Worm (Caenorhabditis elegans) whole organism, L1 larva: ENCODE measurements around the gene T08D10.5.

ENCODE experiments used
- F16B12.6 ChIP-seq: fragments of 150-350 bp; optimal IDR thresholded peaks from 2 replicates; lab custom pipeline; 2014; ENCODE audit warnings: missing biosample characterization, missing genetic modification characterization
- alr-1 ChIP-seq: fragments of 200-800 bp; sonication (Bioruptor generic); optimal IDR thresholded peaks from 2 replicates; lab custom pipeline; 2018; ENCODE audit warnings: borderline replicate concordance, mild to moderate bottlenecking, missing genetic modification characterization, missing compliant biosample characterization
- aly-2 ChIP-seq: fragments of 150-350 bp; optimal IDR thresholded peaks from 2 replicates; lab custom pipeline; 2014; ENCODE audit warnings: missing biosample characterization, missing genetic modification characterization
- blmp-1 ChIP-seq: fragments of 150-350 bp; optimal IDR thresholded peaks from 2 replicates; lab custom pipeline; 2014; ENCODE audit warnings: missing biosample characterization, missing genetic modification characterization
- ceh-63 ChIP-seq: fragments of 200-800 bp; sonication (Bioruptor generic); optimal IDR thresholded peaks from 2 replicates; lab custom pipeline; 2018; ENCODE audit warnings: mild to moderate bottlenecking, missing genetic modification characterization, missing compliant biosample characterization
- ceh-8 ChIP-seq: fragments of 200-800 bp; sonication (Bioruptor generic); optimal IDR thresholded peaks from 2 replicates; lab custom pipeline; 2018; ENCODE audit warnings: mild to moderate bottlenecking, missing genetic modification characterization, moderate library complexity, missing compliant biosample characterization
- ces-1 ChIP-seq: fragments of 150-350 bp; optimal IDR thresholded peaks from 2 replicates; lab custom pipeline; 2014; ENCODE audit warnings: missing biosample characterization, missing genetic modification reagents, missing genetic modification characterization
- dpl-1 ChIP-seq, 3 experiments: fragments of 150-350 bp in 2 of 3; sonication (generic microtip) in 1 of 3; optimal IDR thresholded peaks; 2 replicates each; lab custom pipeline; 2014 to 2017; ENCODE audit warnings: missing biosample characterization in 3 of 3, missing genetic modification characterization in 3 of 3, missing genetic modification reagents in 3 of 3
- dsc-1 ChIP-seq: sonication (generic microtip); optimal IDR thresholded peaks from 2 replicates; lab custom pipeline; 2016; ENCODE audit warnings: mild to moderate bottlenecking, missing genetic modification characterization, missing compliant biosample characterization
- efl-1 ChIP-seq, 4 experiments: fragments of 150-350 bp; optimal IDR thresholded peaks in 3 of 4; peaks in 1 of 4; 1 replicate in 1 of 4; 2 replicates in 3 of 4; lab custom pipeline; 2014; ENCODE audit warnings: missing biosample characterization in 2 of 4, missing genetic modification characterization in 2 of 4, missing genetic modification reagents in 2 of 4
- egl-13 ChIP-seq: sonication (generic microtip); optimal IDR thresholded peaks from 2 replicates; lab custom pipeline; 2016; ENCODE audit warnings: missing genotype, missing genetic modification reagents, missing genetic modification characterization, missing compliant biosample characterization
- egl-27 ChIP-seq, 2 experiments: fragments of 150-350 bp in 1 of 2; sonication (generic microtip); optimal IDR thresholded peaks; 3 replicates each; lab custom pipeline; 2017 to 2018; ENCODE audit warnings: missing biosample characterization in 2 of 2, missing genetic modification characterization in 2 of 2, missing genetic modification reagents in 2 of 2
- fkh-10 ChIP-seq: sonication (generic microtip); optimal IDR thresholded peaks from 2 replicates; lab custom pipeline; 2017; ENCODE audit warnings: missing biosample characterization, missing genetic modification reagents, missing genetic modification characterization
- fkh-4 ChIP-seq: sonication (generic microtip); optimal IDR thresholded peaks from 2 replicates; lab custom pipeline; 2016; ENCODE audit warnings: missing compliant biosample characterization, missing genetic modification characterization, borderline replicate concordance
- fkh-8 ChIP-seq: sonication (generic microtip); optimal IDR thresholded peaks from 2 replicates; lab custom pipeline; 2016; ENCODE audit warnings: mild to moderate bottlenecking, missing genetic modification characterization, missing compliant biosample characterization
- grh-1 ChIP-seq: fragments of 200-800 bp; sonication (Bioruptor generic); IDR thresholded peaks from 2 replicates; pipeline ENCODE4 v1.3.6; 2022; ENCODE audit warnings: missing genetic modification reagents, missing genetic modification characterization, missing compliant biosample characterization
- hlh-4 ChIP-seq: sonication (generic microtip); optimal IDR thresholded peaks from 2 replicates; lab custom pipeline; 2016; ENCODE audit warnings: mild to moderate bottlenecking, missing genetic modification characterization, missing compliant biosample characterization
- lin-13 ChIP-seq: fragments of 150-350 bp; optimal IDR thresholded peaks from 2 replicates; lab custom pipeline; 2014; ENCODE audit warnings: missing biosample characterization, missing genetic modification reagents, missing genetic modification characterization
- lin-14 ChIP-seq: fragments of 200-800 bp; sonication (Bioruptor generic); optimal IDR thresholded peaks from 2 replicates; lab custom pipeline; 2018; ENCODE audit warnings: mild to moderate bottlenecking, missing genetic modification characterization, moderate library complexity, missing compliant biosample characterization
- mab-9 ChIP-seq: fragments of 200-800 bp; sonication (Bioruptor generic); IDR thresholded peaks from 2 replicates; pipeline ENCODE4 v1.3.6; 2022; ENCODE audit warnings: missing genetic modification reagents, missing genetic modification characterization, missing compliant biosample characterization
- mef-2 ChIP-seq: fragments of 150-350 bp; optimal IDR thresholded peaks from 2 replicates; lab custom pipeline; 2014; ENCODE audit warnings: missing biosample characterization, missing genetic modification characterization
- mep-1 ChIP-seq: fragments of 150-350 bp; optimal IDR thresholded peaks from 2 replicates; lab custom pipeline; 2014; ENCODE audit warnings: missing biosample characterization, missing genetic modification characterization
- nhr-11 ChIP-seq: fragments of 150-350 bp; optimal IDR thresholded peaks from 2 replicates; lab custom pipeline; 2014; ENCODE audit warnings: missing biosample characterization, missing genetic modification characterization
- nhr-20 ChIP-seq: sonication (generic microtip); optimal IDR thresholded peaks from 2 replicates; lab custom pipeline; 2016; ENCODE audit warnings: mild to moderate bottlenecking, missing genetic modification characterization, missing compliant biosample characterization
- nhr-237 ChIP-seq: fragments of 150-350 bp; optimal IDR thresholded peaks from 2 replicates; lab custom pipeline; 2014; ENCODE audit warnings: missing biosample characterization, missing genetic modification characterization
- pag-3 ChIP-seq: sonication (generic microtip); optimal IDR thresholded peaks from 2 replicates; lab custom pipeline; 2017; ENCODE audit warnings: missing genetic modification characterization, mild to moderate bottlenecking, missing compliant biosample characterization, antibody characterized with exemption, borderline replicate concordance; ENCODE audit not compliant: insufficient read depth
- pax-3 ChIP-seq: fragments of 200-800 bp; sonication (Bioruptor generic); optimal IDR thresholded peaks from 2 replicates; lab custom pipeline; 2018; ENCODE audit warnings: mild to moderate bottlenecking, missing genetic modification characterization, moderate library complexity, missing compliant biosample characterization
- rnt-1 ChIP-seq: sonication (generic microtip); optimal IDR thresholded peaks from 2 replicates; lab custom pipeline; 2016; ENCODE audit warnings: mild to moderate bottlenecking, missing genetic modification characterization, moderate library complexity, missing compliant biosample characterization
- skn-1 ChIP-seq: fragments of 150-350 bp; optimal IDR thresholded peaks from 2 replicates; lab custom pipeline; 2014; ENCODE audit warnings: missing biosample characterization, missing genetic modification characterization
- snpc-4 ChIP-seq: fragments of 150-350 bp; optimal IDR thresholded peaks from 2 replicates; lab custom pipeline; 2014; ENCODE audit warnings: missing biosample characterization, missing genetic modification characterization
- snu-23 ChIP-seq: sonication (generic microtip); optimal IDR thresholded peaks from 2 replicates; lab custom pipeline; 2016; ENCODE audit warnings: missing genetic modification characterization, missing compliant biosample characterization
- sox-4 ChIP-seq: sonication (generic microtip); optimal IDR thresholded peaks from 2 replicates; lab custom pipeline; 2016; ENCODE audit warnings: missing genetic modification characterization, missing compliant biosample characterization
- tbx-2 ChIP-seq: sonication (generic microtip); optimal IDR thresholded peaks from 2 replicates; lab custom pipeline; 2016; ENCODE audit warnings: missing genetic modification characterization, missing compliant biosample characterization
- unc-30 ChIP-seq: sonication (generic microtip); optimal IDR thresholded peaks from 2 replicates; lab custom pipeline; 2017; ENCODE audit warnings: missing biosample characterization, missing genetic modification characterization
- unc-62 ChIP-seq: fragments of 150-350 bp; optimal IDR thresholded peaks from 2 replicates; lab custom pipeline; 2014; ENCODE audit warnings: missing biosample characterization, missing genetic modification reagents, missing genetic modification characterization
- unc-86 ChIP-seq: sonication (generic microtip); optimal IDR thresholded peaks from 2 replicates; lab custom pipeline; 2016; ENCODE audit warnings: missing genetic modification characterization, missing compliant biosample characterization
- zag-1 ChIP-seq: fragments of 150-350 bp; optimal IDR thresholded peaks from 2 replicates; lab custom pipeline; 2014; ENCODE audit warnings: missing biosample characterization, missing genetic modification characterization
- ztf-11 ChIP-seq, 2 experiments: sonication (generic microtip); optimal IDR thresholded peaks; 2 replicates each; lab custom pipeline; 2016 to 2017; ENCODE audit warnings: missing genetic modification characterization in 2 of 2, missing biosample characterization in 1 of 2, missing compliant biosample characterization in 1 of 2

The T08D10.5 gene

DNA sequence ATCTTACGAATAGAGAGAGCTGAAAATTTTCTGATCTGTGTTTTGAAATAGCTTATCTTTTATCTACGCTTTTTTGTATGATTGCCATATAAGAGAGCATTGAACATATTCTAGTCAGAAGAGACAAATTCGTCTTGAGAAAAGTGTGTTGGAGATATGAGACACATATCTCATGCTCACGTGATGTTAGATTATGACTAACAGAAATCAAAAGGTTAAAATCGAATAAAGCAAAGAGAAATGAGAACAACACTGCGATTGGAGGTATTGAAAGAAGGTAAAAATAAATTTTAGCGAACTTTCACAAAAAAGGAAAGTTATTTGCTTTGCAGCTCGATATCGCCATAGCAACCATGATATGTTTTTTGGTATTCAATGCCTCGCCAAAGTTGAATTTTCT, 24.7 kb downstream of the T08D10.5 start, which contains the start of gene nhr-167 (continued):
- no peak for TF ChIP-seq lin-14
- TF ChIP-seq nhr-237 (tag; lab: Kevin White, UChicago), result no peak
- TF ChIP-seq fkh-10 (GFP tag; lab: Kevin White, UChicago), result no peak
- no peak for TF ChIP-seq mef-2 (tag; lab: Kevin White, UChicago)
- TF ChIP-seq blmp-1 (tag; lab: Kevin White, UChicago), result no peak
- no peak for TF ChIP-seq efl-1 (optimal IDR thresholded peaks at IDR 0.05; lab: Kevin White, UChicago)
- peak in 1 of 2 experiments; percentile 77 for TF ChIP-seq efl-1 (GFP tag; optimal IDR thresholded peaks at IDR 0.05 in 1 of 2; lab: Kevin White, UChicago)
- no peak for TF ChIP-seq mab-9 (GFP tag; lab: Robert Waterston, UW)
- no peak for TF ChIP-seq snu-23 (GFP tag; lab: Kevin White, UChicago)
- TF ChIP-seq ceh-8 (GFP tag; lab: Kevin White, UChicago), result no peak
- no peak for TF ChIP-seq aly-2

DNA sequence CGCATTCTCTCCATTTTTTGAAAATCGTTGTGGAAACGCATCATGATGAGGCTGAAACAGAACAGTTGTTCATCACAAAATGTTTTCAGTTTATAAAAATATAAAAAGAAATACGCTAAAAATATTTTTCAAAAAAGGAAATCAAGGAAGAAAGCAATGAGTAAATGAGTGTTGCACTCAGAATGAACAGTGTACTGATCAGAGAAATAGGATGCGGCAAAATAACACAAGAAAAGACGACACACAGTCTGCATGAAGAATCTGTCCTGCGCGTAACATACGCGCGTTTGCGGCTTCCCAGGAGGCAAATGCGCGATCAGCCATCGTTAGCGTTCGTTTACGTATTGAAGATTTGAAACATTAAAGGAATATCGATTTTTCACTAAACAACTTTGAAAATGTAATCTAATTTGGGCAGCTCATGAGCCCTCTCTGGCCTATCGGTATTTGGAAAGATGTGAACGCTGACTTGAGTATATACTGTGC, 26.3 kb downstream of the T08D10.5 start, which contains the start of gene C49F5.3:
Gene C49F5.3 (minus strand): TSS at position 51 of the 486 bp plus-strand sequence.
- TF ChIP-seq lin-13 (GFP tag; lab: Kevin White, UChicago) (no peak), mep-1 (tag; lab: Kevin White, UChicago) (no peak), dpl-1 (GFP tag; optimal IDR thresholded peaks at IDR 0.05; lab: Kevin White, UChicago) (no peak), unc-30 (tag; lab: Kevin White, UChicago) (no peak)

- TF ChIP-seq alr-1 (tag; lab: Kevin White, UChicago), result no peak
- no peak for TF ChIP-seq pax-3 (tag; lab: Kevin White, UChicago)
- TF ChIP-seq egl-13 (tag; lab: Kevin White, UChicago), result no peak
- TF ChIP-seq nhr-20 (tag; lab: Kevin White, UChicago), result no peak
- no peak for TF ChIP-seq nhr-11 (tag; lab: Kevin White, UChicago)
- TF ChIP-seq hlh-4 (tag; lab: Kevin White, UChicago), result no peak
- TF ChIP-seq zag-1 (tag; lab: Kevin White, UChicago), result no peak
- no peak for TF ChIP-seq fkh-8
- no peak for TF ChIP-seq grh-1
- no peak for TF ChIP-seq F16B12.6 (tag; lab: Kevin White, UChicago)
- TF ChIP-seq fkh-4 (tag; lab: Kevin White, UChicago), result no peak
- no peak for TF ChIP-seq nhr-237 (tag; lab: Kevin White, UChicago)
Observed at ce11 chrX:11985887-11986286, 28.5 kb downstream of the T08D10.5 start, which contains the start of gene C49F5.5. Gene C49F5.5, plus strand, starts transcription at chrX:11986187.

ce11 chrX:11987900-11988364, 30.6 kb downstream of the T08D10.5 start, which contains the start of gene C49F5.6:
Gene C49F5.6, plus strand, starts transcription at chrX:11988314.
- TF ChIP-seq efl-1 (optimal IDR thresholded peaks at IDR 0.05; lab: Kevin White, UChicago) (peak; percentile 37 to 56), efl-1 (GFP tag; optimal IDR thresholded peaks at IDR 0.05 in 1 of 2; lab: Kevin White, UChicago) (peak; percentile 28 to 33), dpl-1 (GFP tag; optimal IDR thresholded peaks at IDR 0.05; lab: Kevin White, UChicago) (peak in 1 of 3 experiments; percentile 41), ceh-63 (GFP tag; lab: Kevin White, UChicago) (no peak), dsc-1 (tag; lab: Kevin White, UChicago) (peak; percentile 47), rnt-1 (peak; percentile 15)

- TF ChIP-seq tbx-2 (tag; lab: Kevin White, UChicago) (no peak), egl-27 (tag; optimal IDR thresholded peaks at IDR 0.05; lab: Kevin White, UChicago) (no peak), zag-1 (tag; lab: Kevin White, UChicago) (no peak), skn-1 (tag; lab: Kevin White, UChicago) (no peak), snu-23 (GFP tag; lab: Kevin White, UChicago) (no peak), snpc-4 (no peak), sox-4 (tag; lab: Kevin White, UChicago) (no peak), blmp-1 (tag; lab: Kevin White, UChicago) (no peak), dpl-1 (GFP tag; optimal IDR thresholded peaks at IDR 0.05; lab: Kevin White, UChicago) (no peak), pag-3 (no peak), ces-1 (no peak), ztf-11 (tag; optimal IDR thresholded peaks at IDR 0.05; lab: Kevin White, UChicago) (no peak), unc-86 (tag; lab: Kevin White, UChicago) (no peak), unc-62 (no peak)
- TF ChIP-seq, all 84 proteins: peak for 0
Observed at ce11 chrX:11992246-11992645, 34.9 kb downstream of the T08D10.5 start.
